Worm (Caenorhabditis elegans): Measurements from ENCODE around the gene F44E2.7.

DNA sequence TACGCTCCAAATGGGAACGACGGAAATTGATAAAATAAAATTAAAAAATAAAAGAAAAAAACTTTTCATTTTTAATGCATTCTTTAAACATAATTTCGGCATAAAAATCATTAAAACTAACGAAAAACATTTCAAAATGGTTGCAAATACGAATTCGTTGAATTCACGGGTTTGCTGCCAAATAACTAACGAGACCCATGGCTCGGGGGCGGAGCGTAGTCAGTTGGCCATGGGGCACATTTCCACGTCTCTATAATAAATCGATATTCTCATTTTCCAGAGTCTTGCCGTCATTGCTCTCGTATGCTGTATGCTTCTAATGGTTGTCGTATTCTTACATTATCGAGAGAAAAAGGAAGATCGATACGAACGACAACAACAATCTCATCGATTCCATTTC, 45.2 kb upstream of the F44E2.7 start, which contains the start of gene ZK637.4:
- no peak for TF ChIP-seq Y5F2A.4 (GFP tag; optimal IDR thresholded peaks at IDR 0.05)
- no peak for TF ChIP-seq ceh-32 (tag; optimal IDR thresholded peaks at IDR 0.05; ENCODE audit: poor library complexity)
- TF ChIP-seq lsy-2 (tag; optimal IDR thresholded peaks at IDR 0.05): no peak
- no peak for TF ChIP-seq F37D6.2 (tag; optimal IDR thresholded peaks at IDR 0.05)
- no peak for TF ChIP-seq T26A8.4 (GFP tag; IDR thresholded peaks at IDR 0.05)
- no peak for TF ChIP-seq set-16 (GFP tag; IDR thresholded peaks at IDR 0.05)
- TF ChIP-seq daf-8 (GFP tag; IDR thresholded peaks at IDR 0.05): no peak

Measured in whole organism, L4 larva.